Worm (Caenorhabditis elegans) whole organism, mixed stage, embryonic: ENCODE data around the gene C03H5.3.

ENCODE experiments used
- M03D4.4 ChIP-seq: sonication (generic microtip); optimal IDR thresholded peaks from 2 replicates; lab custom pipeline; 2017; ENCODE audit warnings: mild to moderate bottlenecking, missing genetic modification characterization, missing compliant biosample characterization
- bed-3 ChIP-seq: fragments of 200-800 bp; sonication (Bioruptor generic); optimal IDR thresholded peaks from 3 replicates; lab custom pipeline; 2018; ENCODE audit warnings: mild to moderate bottlenecking, missing genetic modification characterization, moderate library complexity, missing compliant biosample characterization
- blmp-1 ChIP-seq: fragments of 150-350 bp; optimal IDR thresholded peaks from 2 replicates; lab custom pipeline; 2014; ENCODE audit warnings: missing biosample characterization, missing genetic modification characterization
- ceh-39 ChIP-seq: fragments of 150-350 bp; optimal IDR thresholded peaks from 2 replicates; lab custom pipeline; 2014; ENCODE audit warnings: missing biosample characterization, missing genetic modification characterization
- ceh-43 ChIP-seq: fragments of 200-800 bp; sonication (Bioruptor generic); optimal IDR thresholded peaks from 2 replicates; lab custom pipeline; 2018; ENCODE audit warnings: mild to moderate bottlenecking, missing genetic modification characterization, moderate library complexity, missing compliant biosample characterization
- ceh-83 ChIP-seq: fragments of 200-800 bp; sonication (Bioruptor generic); optimal IDR thresholded peaks from 2 replicates; lab custom pipeline; 2018; ENCODE audit warnings: mild to moderate bottlenecking, missing genetic modification characterization, missing compliant biosample characterization
- ces-1 ChIP-seq: fragments of 150-350 bp; optimal IDR thresholded peaks from 2 replicates; lab custom pipeline; 2014; ENCODE audit warnings: missing biosample characterization, missing genetic modification reagents, missing genetic modification characterization
- cnd-1 ChIP-seq: fragments of 200-800 bp; sonication (Bioruptor generic); optimal IDR thresholded peaks from 2 replicates; lab custom pipeline; 2018; ENCODE audit warnings: mild to moderate bottlenecking, missing genetic modification characterization, missing compliant biosample characterization
- drap-1 ChIP-seq: fragments of 200-800 bp; sonication (Bioruptor generic); optimal IDR thresholded peaks from 3 replicates; lab custom pipeline; 2018; ENCODE audit warnings: mild to moderate bottlenecking, missing genetic modification characterization, missing compliant biosample characterization
- elt-1 ChIP-seq: sonication (generic microtip); optimal IDR thresholded peaks from 2 replicates; lab custom pipeline; 2017; ENCODE audit warnings: missing genetic modification characterization, mild to moderate bottlenecking, missing compliant biosample characterization, antibody characterized with exemption, moderate library complexity, borderline replicate concordance; ENCODE audit not compliant: insufficient read depth
- elt-3 ChIP-seq: fragments of 150-350 bp; optimal IDR thresholded peaks from 2 replicates; lab custom pipeline; 2014; ENCODE audit warnings: missing biosample characterization, missing genetic modification characterization
- flh-1 ChIP-seq: fragments of 200-800 bp; sonication (Bioruptor generic); optimal IDR thresholded peaks from 2 replicates; lab custom pipeline; 2018; ENCODE audit warnings: mild to moderate bottlenecking, missing genetic modification characterization, moderate library complexity, missing compliant biosample characterization
- hlh-1 ChIP-seq: fragments of 150-350 bp; optimal IDR thresholded peaks from 2 replicates; lab custom pipeline; 2014; ENCODE audit warnings: missing biosample characterization, missing genetic modification reagents, missing genetic modification characterization
- lin-13 ChIP-seq: fragments of 150-350 bp; optimal IDR thresholded peaks from 2 replicates; lab custom pipeline; 2014; ENCODE audit warnings: missing biosample characterization, missing genetic modification characterization
- lin-32 ChIP-seq: fragments of 200-800 bp; sonication (Bioruptor generic); optimal IDR thresholded peaks from 2 replicates; lab custom pipeline; 2018; ENCODE audit warnings: mild to moderate bottlenecking, missing genetic modification characterization, missing compliant biosample characterization
- lsy-2 ChIP-seq: fragments of 150-350 bp; optimal IDR thresholded peaks from 2 replicates; lab custom pipeline; 2014; ENCODE audit warnings: missing biosample characterization, missing genetic modification characterization
- mab-5 ChIP-seq: fragments of 150-350 bp; optimal IDR thresholded peaks from 2 replicates; lab custom pipeline; 2014; ENCODE audit warnings: missing biosample characterization, missing genetic modification characterization
- mep-1 ChIP-seq: fragments of 150-350 bp; optimal IDR thresholded peaks from 2 replicates; lab custom pipeline; 2017; ENCODE audit warnings: missing biosample characterization, missing genetic modification reagents, missing genetic modification characterization, inconsistent platforms
- mls-2 ChIP-seq: sonication (generic microtip); optimal IDR thresholded peaks from 2 replicates; lab custom pipeline; 2016; ENCODE audit warnings: mild to moderate bottlenecking, missing genetic modification characterization, moderate library complexity, missing compliant biosample characterization
- nhr-12 ChIP-seq: fragments of 150-350 bp; optimal IDR thresholded peaks from 2 replicates; lab custom pipeline; 2014; ENCODE audit warnings: missing biosample characterization, missing genetic modification characterization
- nhr-2 ChIP-seq: fragments of 150-350 bp; optimal IDR thresholded peaks from 2 replicates; lab custom pipeline; 2014; ENCODE audit warnings: missing biosample characterization, missing genetic modification characterization
- nhr-237 ChIP-seq: fragments of 150-350 bp; optimal IDR thresholded peaks from 2 replicates; lab custom pipeline; 2014; ENCODE audit warnings: missing biosample characterization, missing genetic modification characterization
- nhr-28 ChIP-seq: fragments of 150-350 bp; optimal IDR thresholded peaks from 2 replicates; lab custom pipeline; 2014; ENCODE audit warnings: missing biosample characterization, missing genetic modification characterization
- nhr-76 ChIP-seq: sonication (generic microtip); optimal IDR thresholded peaks from 2 replicates; lab custom pipeline; 2017; ENCODE audit warnings: missing biosample characterization, missing genetic modification characterization
- pha-4 ChIP-seq: fragments of 150-350 bp; optimal IDR thresholded peaks from 2 replicates; lab custom pipeline; 2018; ENCODE audit warnings: missing biosample characterization, missing genetic modification reagents, missing genetic modification characterization
- sem-2 ChIP-seq: fragments of 200-800 bp; sonication (Bioruptor generic); optimal IDR thresholded peaks from 2 replicates; lab custom pipeline; 2018; ENCODE audit warnings: mild to moderate bottlenecking, missing genetic modification characterization, missing compliant biosample characterization
- snpc-4 ChIP-seq: fragments of 150-350 bp; optimal IDR thresholded peaks from 2 replicates; lab custom pipeline; 2014; ENCODE audit warnings: missing biosample characterization, missing genetic modification characterization
- tbx-8 ChIP-seq: fragments of 200-800 bp; sonication (Bioruptor generic); optimal IDR thresholded peaks from 2 replicates; lab custom pipeline; 2018; ENCODE audit warnings: mild to moderate bottlenecking, missing genetic modification characterization, moderate library complexity, missing compliant biosample characterization
- unc-120 ChIP-seq: sonication (generic microtip); optimal IDR thresholded peaks from 2 replicates; lab custom pipeline; 2017; ENCODE audit warnings: missing genetic modification characterization, missing compliant biosample characterization; ENCODE audit not compliant: poor library complexity, severe bottlenecking
- unc-39 ChIP-seq: fragments of 150-350 bp; optimal IDR thresholded peaks from 2 replicates; lab custom pipeline; 2014; ENCODE audit warnings: missing biosample characterization, missing genetic modification characterization
- unc-62 ChIP-seq: fragments of 150-350 bp; optimal IDR thresholded peaks from 2 replicates; lab custom pipeline; 2014; ENCODE audit warnings: missing biosample characterization, missing genetic modification reagents, missing genetic modification characterization
- zip-8 ChIP-seq: fragments of 150-350 bp; optimal IDR thresholded peaks from 2 replicates; lab custom pipeline; 2014; ENCODE audit warnings: missing biosample characterization, missing genetic modification characterization
- ztf-11 ChIP-seq: fragments of 150-350 bp; optimal IDR thresholded peaks from 2 replicates; lab custom pipeline; 2014; ENCODE audit warnings: missing biosample characterization, missing genetic modification characterization

Gene C03H5.3

ce11 chrII:387844-388355 lies 2.0 kb downstream of the C03H5.3 start:
- no peak for TF ChIP-seq bed-3 (GFP tag; lab: Kevin White, UChicago)
- no peak for TF ChIP-seq drap-1 (GFP tag; lab: Kevin White, UChicago)
- TF ChIP-seq tbx-8 (GFP tag; lab: Kevin White, UChicago), result no peak
- no peak for TF ChIP-seq nhr-28
- TF ChIP-seq ces-1 (GFP tag; lab: Kevin White, UChicago), result no peak
- no peak for TF ChIP-seq ztf-11 (tag; lab: Kevin White, UChicago)
- no peak for TF ChIP-seq ceh-83 (GFP tag; lab: Kevin White, UChicago)
- TF ChIP-seq unc-39, result no peak
- no peak for TF ChIP-seq unc-120 (tag; lab: Kevin White, UChicago)
- TF ChIP-seq mab-5 (tag; lab: Kevin White, UChicago), result no peak
- TF ChIP-seq flh-1, result no peak
- TF ChIP-seq nhr-12, result no peak
- TF ChIP-seq elt-3 (tag; lab: Kevin White, UChicago), result no peak
- no peak for TF ChIP-seq sem-2 (GFP tag; lab: Kevin White, UChicago)
- TF ChIP-seq elt-1 (tag; lab: Kevin White, UChicago), result no peak
- no peak for TF ChIP-seq snpc-4

ce11 chrII:388533-388932 lies 2.6 kb downstream of the C03H5.3 start, which contains the start of gene nstp-4:
TSS of gene nstp-4 (plus strand) at chrII:388833.
- no peak for TF ChIP-seq unc-62 (GFP tag; lab: Kevin White, UChicago)
- TF ChIP-seq nhr-12, result no peak
- TF ChIP-seq unc-39, result no peak
- no peak for TF ChIP-seq elt-3 (tag; lab: Kevin White, UChicago)
- no peak for TF ChIP-seq mls-2
- TF ChIP-seq hlh-1 (tag; lab: Kevin White, UChicago), result no peak
- no peak for TF ChIP-seq sem-2 (GFP tag; lab: Kevin White, UChicago)
- TF ChIP-seq zip-8 (tag; lab: Kevin White, UChicago), result no peak

- TF ChIP-seq bed-3 (GFP tag; lab: Kevin White, UChicago) (no peak), tbx-8 (GFP tag; lab: Kevin White, UChicago) (no peak), elt-3 (tag; lab: Kevin White, UChicago) (no peak), ceh-43 (GFP tag; lab: Kevin White, UChicago) (no peak), ztf-11 (tag; lab: Kevin White, UChicago) (no peak), sem-2 (GFP tag; lab: Kevin White, UChicago) (no peak), blmp-1 (no peak), nhr-237 (tag; lab: Kevin White, UChicago) (no peak), lin-13 (tag; lab: Kevin White, UChicago) (no peak), nhr-76 (tag; lab: Kevin White, UChicago) (no peak), ceh-39 (tag; lab: Kevin White, UChicago) (no peak), drap-1 (GFP tag; lab: Kevin White, UChicago) (no peak), lsy-2 (no peak)
Measured at ce11 chrII:399321-399720, 13.4 kb downstream of the C03H5.3 start, which contains the start of gene C03H5.6. TSS of gene C03H5.6 (minus strand) at chrII:399421.

- TF ChIP-seq ces-1 (GFP tag; lab: Kevin White, UChicago), result peak; percentile 51
- TF ChIP-seq nhr-2, result no peak
Measured at ce11 chrII:400167-400566, 14.3 kb downstream of the C03H5.3 start.

DNA sequence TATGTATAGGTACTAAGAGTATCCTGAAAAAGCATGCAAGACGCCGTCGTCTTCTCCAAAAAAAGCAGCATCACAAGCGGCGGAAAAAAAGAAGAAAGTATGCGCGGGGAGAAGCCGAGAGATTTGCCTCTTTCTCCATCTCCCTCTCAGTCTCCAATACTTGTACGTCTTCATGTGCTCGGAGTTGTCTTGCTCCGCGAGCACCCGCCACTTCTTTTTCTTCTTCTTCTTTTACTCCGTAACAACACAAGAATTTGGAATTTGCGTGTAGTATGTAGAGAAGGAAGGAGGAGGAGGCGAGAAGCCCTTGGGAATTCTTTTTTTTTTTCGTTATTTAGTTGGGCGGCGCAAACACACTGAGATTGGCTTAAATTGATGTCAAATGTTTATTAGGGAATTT lies 15.3 kb downstream of the C03H5.3 start:
- TF ChIP-seq ces-1 (GFP tag; lab: Kevin White, UChicago), result peak; percentile 43
- TF ChIP-seq ceh-39 (tag; lab: Kevin White, UChicago), result no peak

DNA sequence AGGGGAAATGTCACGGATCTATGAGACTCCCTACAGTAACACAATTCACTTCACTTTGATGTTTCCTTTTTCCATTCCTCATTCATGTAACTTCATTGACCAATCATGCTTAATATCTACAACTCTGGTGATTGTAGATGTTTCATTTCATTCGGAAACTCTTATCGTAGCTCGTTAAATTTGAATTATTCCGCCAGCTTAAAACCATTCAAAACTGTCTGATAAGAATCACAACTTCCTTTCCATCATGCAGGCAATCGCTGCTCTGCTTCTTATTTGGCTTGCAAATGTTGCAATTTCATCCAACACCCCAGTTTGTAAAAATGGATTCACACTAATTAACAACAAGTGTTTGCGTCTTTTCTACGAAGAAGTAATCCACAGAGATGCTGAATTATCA lies 16.5 kb downstream of the C03H5.3 start, which contains the start of gene clec-10:
Gene clec-10, plus strand, starts transcription at position 244 of the 400 bp plus-strand sequence.
- TF ChIP-seq snpc-4, result no peak
- no peak for TF ChIP-seq ceh-43 (GFP tag; lab: Kevin White, UChicago)
- TF ChIP-seq flh-1, result no peak
- no peak for TF ChIP-seq bed-3 (GFP tag; lab: Kevin White, UChicago)
- TF ChIP-seq lsy-2, result no peak

- TF ChIP-seq nhr-237 (tag; lab: Kevin White, UChicago), result peak; percentile 67
- peak; percentile 47 for TF ChIP-seq M03D4.4 (tag; lab: Kevin White, UChicago)
- TF ChIP-seq elt-1 (tag; lab: Kevin White, UChicago), result no peak
- no peak for TF ChIP-seq ztf-11 (tag; lab: Kevin White, UChicago)
- TF ChIP-seq bed-3 (GFP tag; lab: Kevin White, UChicago), result no peak
- no peak for TF ChIP-seq flh-1
- peak; percentile 84 for TF ChIP-seq lin-13 (tag; lab: Kevin White, UChicago)
- TF ChIP-seq lsy-2, result peak; percentile 81
- no peak for TF ChIP-seq cnd-1 (tag; lab: Kevin White, UChicago)
- peak; percentile 15 for TF ChIP-seq hlh-1 (tag; lab: Kevin White, UChicago)
- TF ChIP-seq pha-4 (tag; lab: Kevin White, UChicago), result peak; percentile 72
- no peak for TF ChIP-seq ceh-43 (GFP tag; lab: Kevin White, UChicago)
- TF ChIP-seq mab-5 (tag; lab: Kevin White, UChicago), result no peak
- no peak for TF ChIP-seq snpc-4
- TF ChIP-seq mep-1 (tag; lab: Kevin White, UChicago), result peak; percentile 96
- TF ChIP-seq ceh-83 (GFP tag; lab: Kevin White, UChicago), result no peak
- TF ChIP-seq ces-1 (GFP tag; lab: Kevin White, UChicago), result peak; percentile 73
- no peak for TF ChIP-seq drap-1 (GFP tag; lab: Kevin White, UChicago)
- TF ChIP-seq lin-32 (GFP tag; lab: Kevin White, UChicago), result no peak
- no peak for TF ChIP-seq unc-62 (GFP tag; lab: Kevin White, UChicago)
- no peak for TF ChIP-seq nhr-28
- TF ChIP-seq tbx-8 (GFP tag; lab: Kevin White, UChicago), result no peak
- no peak for TF ChIP-seq zip-8 (tag; lab: Kevin White, UChicago)
- no peak for TF ChIP-seq nhr-12
- no peak for TF ChIP-seq elt-3 (tag; lab: Kevin White, UChicago)
- no peak for TF ChIP-seq nhr-76 (tag; lab: Kevin White, UChicago)
Measured at ce11 chrII:410832-411231, 24.9 kb downstream of the C03H5.3 start, which contains the start of the genes dnsn-1 and C24H12.4. TSS of gene dnsn-1 (minus strand) at chrII:410932. TSS of gene C24H12.4 (plus strand) at chrII:411222.
